Worm (Caenorhabditis elegans): ENCODE measurements around the gene F10D7.3.

The F10D7.3 gene

ce11 chrX:17408855-17409254 is 34.4 kb upstream of the F10D7.3 start:
- no peak for TF ChIP-seq ahr-1 (tag; optimal IDR thresholded peaks at IDR 0.05)
- no peak for TF ChIP-seq nhr-11 (tag; optimal IDR thresholded peaks at IDR 0.05)
- TF ChIP-seq elt-4 (tag; optimal IDR thresholded peaks at IDR 0.05) = no peak
- no peak for TF ChIP-seq ceh-45 (GFP tag; IDR thresholded peaks at IDR 0.05)
- TF ChIP-seq pat-9 (tag; optimal IDR thresholded peaks at IDR 0.05) = no peak
- no peak for TF ChIP-seq sdc-2 (tag; optimal IDR thresholded peaks at IDR 0.05)
- TF ChIP-seq ceh-34 (tag; optimal IDR thresholded peaks at IDR 0.05) = no peak
- no peak for TF ChIP-seq tbx-2 (tag; optimal IDR thresholded peaks at IDR 0.05)
- TF ChIP-seq syd-9 (tag; optimal IDR thresholded peaks at IDR 0.05) = no peak

ce11 chrX:17403058-17403457 is 28.6 kb upstream of the F10D7.3 start:
- TF ChIP-seq mec-3 (tag; optimal IDR thresholded peaks at IDR 0.05; ENCODE audit: borderline replicate concordance) (no peak), ceh-18 (tag; optimal IDR thresholded peaks at IDR 0.05) (no peak)

ce11 chrX:17401264-17401663 is 26.8 kb upstream of the F10D7.3 start, which contains the start of gene F11C7.6:
Gene F11C7.6 (plus strand): TSS chrX:17401564.
- TF ChIP-seq gmeb-2 (tag; optimal IDR thresholded peaks at IDR 0.05) (no peak), nhr-232 (tag; optimal IDR thresholded peaks at IDR 0.05) (no peak), madf-2 (tag; optimal IDR thresholded peaks at IDR 0.05) (no peak), T23F11.4 (GFP tag; optimal IDR thresholded peaks at IDR 0.05) (no peak), C08G9.2 (tag; optimal IDR thresholded peaks at IDR 0.05) (no peak), lim-6 (tag; optimal IDR thresholded peaks at IDR 0.05) (no peak), ceh-48 (tag; optimal IDR thresholded peaks at IDR 0.05) (no peak), ceh-24 (tag; optimal IDR thresholded peaks at IDR 0.05) (no peak), ttx-3 (tag; optimal IDR thresholded peaks at IDR 0.05) (no peak), F13H6.1 (tag; optimal IDR thresholded peaks at IDR 0.05) (no peak), eyg-1 (tag; optimal IDR thresholded peaks at IDR 0.05) (no peak), hlh-6 (tag; optimal IDR thresholded peaks at IDR 0.05) (no peak), ceh-6 (GFP tag; optimal IDR thresholded peaks at IDR 0.05) (no peak), hlh-15 (tag; optimal IDR thresholded peaks at IDR 0.05) (no peak), ceh-34 (tag; optimal IDR thresholded peaks at IDR 0.05) (no peak), mec-3 (tag; optimal IDR thresholded peaks at IDR 0.05; ENCODE audit: borderline replicate concordance) (no peak), zip-5 (tag; optimal IDR thresholded peaks at IDR 0.05) (no peak), sox-2 (GFP tag; IDR thresholded peaks at IDR 0.05) (no peak), sdc-2 (tag; optimal IDR thresholded peaks at IDR 0.05) (no peak)

- TF ChIP-seq zip-5 (tag; optimal IDR thresholded peaks at IDR 0.05) (no peak), pat-9 (tag; optimal IDR thresholded peaks at IDR 0.05) (no peak), elt-4 (tag; optimal IDR thresholded peaks at IDR 0.05) (no peak), K02D7.2 (tag; optimal IDR thresholded peaks at IDR 0.05) (no peak), nhr-11 (tag; optimal IDR thresholded peaks at IDR 0.05) (no peak), fkh-6 (tag; optimal IDR thresholded peaks at IDR 0.05) (no peak), ztf-16 (tag; optimal IDR thresholded peaks at IDR 0.05) (no peak), unc-55 (GFP tag; optimal IDR thresholded peaks at IDR 0.05) (no peak), hlh-15 (tag; optimal IDR thresholded peaks at IDR 0.05) (no peak), ceh-14 (tag; optimal IDR thresholded peaks at IDR 0.05) (no peak), pha-4 (tag; optimal IDR thresholded peaks at IDR 0.05) (no peak)
Observed at ce11 chrX:17400425-17400824, 26.0 kb upstream of the F10D7.3 start.

- TF ChIP-seq sdc-2 (tag; optimal IDR thresholded peaks at IDR 0.05) = no peak
- TF ChIP-seq eyg-1 (tag; optimal IDR thresholded peaks at IDR 0.05) = no peak
- no peak for TF ChIP-seq elt-4 (tag; optimal IDR thresholded peaks at IDR 0.05)
- no peak for TF ChIP-seq sox-4 (tag; optimal IDR thresholded peaks at IDR 0.05)
- no peak for TF ChIP-seq madf-2 (tag; optimal IDR thresholded peaks at IDR 0.05)
- TF ChIP-seq ceh-22 (tag; optimal IDR thresholded peaks at IDR 0.05) = no peak
Observed at ce11 chrX:17398293-17398692, 23.9 kb upstream of the F10D7.3 start, which contains the start of gene F11C7.7. Gene F11C7.7 (plus strand): TSS chrX:17398593.
